Worm (Caenorhabditis elegans): ENCODE data around the gene brc-1.

brc-1 gene

ce11 chrIII:3872978-3873377, 10.2 kb upstream of the brc-1 start:
- peak; percentile 37; the same call in 1 of the 2 replicates for TF ChIP-seq ZK337.2 (GFP tag; IDR thresholded peaks at IDR 0.05)
- TF ChIP-seq mes-2 (tag; optimal IDR thresholded peaks at IDR 0.05; ENCODE audit: poor library complexity, severe bottlenecking), result no peak
- TF ChIP-seq ztf-11 (tag; optimal IDR thresholded peaks at IDR 0.05), result no peak
- TF ChIP-seq unc-62 (GFP tag; optimal IDR thresholded peaks at IDR 0.05 in 1 of 2), result no peak
- no peak for TF ChIP-seq unc-62 (tag; optimal IDR thresholded peaks at IDR 0.05)
- TF ChIP-seq nhr-237 (tag; optimal IDR thresholded peaks at IDR 0.05), result no peak
- no peak for TF ChIP-seq daf-8 (GFP tag; IDR thresholded peaks at IDR 0.05)
- no peak for TF ChIP-seq unc-39 (tag; optimal IDR thresholded peaks at IDR 0.05)
- TF ChIP-seq sdz-12 (GFP tag; optimal IDR thresholded peaks at IDR 0.05), result peak; percentile 42
- TF ChIP-seq php-3 (GFP tag; IDR thresholded peaks at IDR 0.05), result no peak
- TF ChIP-seq daf-19 (GFP tag; conservative IDR thresholded peaks at IDR 0.05), result no peak
- no peak for TF ChIP-seq dmd-8 (GFP tag; IDR thresholded peaks at IDR 0.05)
- TF ChIP-seq aha-1 (tag), result peak; percentile 49
- no peak for TF ChIP-seq snpc-4 (tag; optimal IDR thresholded peaks at IDR 0.05)
- no peak for TF ChIP-seq nhr-111 (GFP tag; optimal IDR thresholded peaks at IDR 0.05)
- TF ChIP-seq arid-1 (GFP tag; conservative IDR thresholded peaks at IDR 0.05), result no peak
- TF ChIP-seq ztf-7 (tag; optimal IDR thresholded peaks at IDR 0.05), result no peak
- no peak for TF ChIP-seq T20F7.1 (GFP tag; optimal IDR thresholded peaks at IDR 0.05)
- TF ChIP-seq nhr-25 (tag; optimal IDR thresholded peaks at IDR 0.05; ENCODE audit: borderline replicate concordance, insufficient read depth), result no peak

- TF ChIP-seq mdt-29 (GFP tag; IDR thresholded peaks at IDR 0.05) (no peak), nhr-28 (tag; optimal IDR thresholded peaks at IDR 0.05) (no peak), nhr-77 (tag; optimal IDR thresholded peaks at IDR 0.05) (no peak), ceh-62 (tag; optimal IDR thresholded peaks at IDR 0.05) (no peak), ztf-7 (tag; optimal IDR thresholded peaks at IDR 0.05) (no peak), unc-39 (tag; optimal IDR thresholded peaks at IDR 0.05) (no peak), fkh-10 (GFP tag; optimal IDR thresholded peaks at IDR 0.05) (no peak), F26F4.8 (GFP tag; conservative IDR thresholded peaks at IDR 0.05) (no peak), lin-1 (GFP tag; IDR thresholded peaks at IDR 0.05) (peak; percentile 22; the same call in 1 of the 2 replicates), vab-7 (GFP tag; IDR thresholded peaks at IDR 0.05) (no peak), dmd-8 (GFP tag; IDR thresholded peaks at IDR 0.05) (no peak), daf-16 (GFP tag; optimal IDR thresholded peaks at IDR 0.05) (no peak), daf-16 (tag; optimal IDR thresholded peaks at IDR 0.05) (peak; percentile 34), unc-62 (GFP tag; optimal IDR thresholded peaks at IDR 0.05 in 1 of 2) (peak in 1 of 2 experiments; percentile 1), unc-62 (tag; optimal IDR thresholded peaks at IDR 0.05) (no peak), mdl-1 (tag; optimal IDR thresholded peaks at IDR 0.05) (no peak), Y105C5A.15 (GFP tag; IDR thresholded peaks at IDR 0.05) (no peak), nhr-237 (tag; optimal IDR thresholded peaks at IDR 0.05) (no peak), pqm-1 (tag; optimal IDR thresholded peaks at IDR 0.05) (peak; percentile 9), ceh-82 (tag; optimal IDR thresholded peaks at IDR 0.05) (no peak)
Measured at ce11 chrIII:3871763-3872486, 9.2 kb upstream of the brc-1 start.

ce11 chrIII:3869292-3869781, 6.6 kb upstream of the brc-1 start:
- TF ChIP-seq pha-4 (GFP tag; IDR thresholded peaks at IDR 0.05), result peak; percentile 59
- no peak for TF ChIP-seq pha-4 (tag; optimal IDR thresholded peaks at IDR 0.05)
- peak; percentile 41 for TF ChIP-seq ces-1 (GFP tag; optimal IDR thresholded peaks at IDR 0.05)
- TF ChIP-seq nhr-102 (tag; optimal IDR thresholded peaks at IDR 0.05), result peak; percentile 56
- no peak; the same call in 1 of the 2 replicates for TF ChIP-seq dmd-6 (GFP tag; IDR thresholded peaks at IDR 0.05)
- no peak; the same call in 1 of the 2 replicates for TF ChIP-seq tra-1 (GFP tag; IDR thresholded peaks at IDR 0.05)
- TF ChIP-seq nhr-48 (tag; optimal IDR thresholded peaks at IDR 0.05), result peak; percentile 16
- 0 out of 2 replicates have a peak, but pooled peaks have one; percentile 47 for TF ChIP-seq nhr-41 (GFP tag; IDR thresholded peaks at IDR 0.05)
- TF ChIP-seq F44E2.7 (GFP tag; IDR thresholded peaks at IDR 0.05), result 0 out of 2 replicates have a peak, but pooled peaks have one; percentile 17
- no peak for TF ChIP-seq mxl-3 (GFP tag; optimal IDR thresholded peaks at IDR 0.05)
- peak; percentile 71 for TF ChIP-seq snpc-1.2 (GFP tag; IDR thresholded peaks at IDR 0.05)
- TF ChIP-seq madf-5 (GFP tag; IDR thresholded peaks at IDR 0.05), result peak in 1 of 2 experiments; percentile 82; a peak in 1 of 4 replicates
- peak; percentile 55; the same call in 1 of the 2 replicates for TF ChIP-seq Y75B8A.6 (GFP tag; IDR thresholded peaks at IDR 0.05)
- no peak for TF ChIP-seq zag-1 (tag; optimal IDR thresholded peaks at IDR 0.05)
- TF ChIP-seq hmg-1.1 (GFP tag; IDR thresholded peaks at IDR 0.05), result peak; percentile 13; the same call in 1 of the 2 replicates
- TF ChIP-seq dve-1 (tag; optimal IDR thresholded peaks at IDR 0.05; ENCODE audit: insufficient read depth), result peak; percentile 49
- no peak for TF ChIP-seq F26F4.8 (GFP tag; conservative IDR thresholded peaks at IDR 0.05)
